Worm (Caenorhabditis elegans) whole organism, L4 larva: ENCODE measurements around the gene dao-2.

Source experiments
- F44E2.7 ChIP-seq: fragments of 200-800 bp; sonication (Bioruptor generic); IDR thresholded peaks from 2 replicates; pipeline ENCODE4 v2.1.2; 2022; ENCODE audit warnings: missing genetic modification characterization, missing compliant biosample characterization
- Y105C5A.15 ChIP-seq: fragments of 200-800 bp; sonication (Bioruptor generic); IDR thresholded peaks from 2 replicates; pipeline ENCODE4 v1.3.6; 2022; ENCODE audit warnings: missing genetic modification characterization, missing compliant biosample characterization
- Y5F2A.4 ChIP-seq: fragments of 200-800 bp; sonication (Bioruptor generic); optimal IDR thresholded peaks from 2 replicates; lab custom pipeline; 2018; ENCODE audit warnings: mild to moderate bottlenecking, missing genetic modification characterization, missing compliant biosample characterization
- aha-1 ChIP-seq: fragments of 150-350 bp; peaks from one replicate; lab custom pipeline; 2014; ENCODE audit warnings: missing biosample characterization, missing genetic modification characterization
- aly-2 ChIP-seq: sonication (generic microtip); optimal IDR thresholded peaks from 2 replicates; lab custom pipeline; 2018; ENCODE audit warnings: missing biosample characterization, missing genetic modification characterization
- ceh-44 ChIP-seq: fragments of 200-800 bp; sonication (Bioruptor generic); IDR thresholded peaks from 2 replicates; pipeline ENCODE4 v1.3.6; 2022; ENCODE audit warnings: missing genetic modification reagents, missing genetic modification characterization, missing compliant biosample characterization
- ceh-82 ChIP-seq: sonication (generic microtip); optimal IDR thresholded peaks from 2 replicates; lab custom pipeline; 2017; ENCODE audit warnings: missing biosample characterization, missing genetic modification characterization
- daf-16 ChIP-seq, 3 experiments: sonication (generic microtip); optimal IDR thresholded peaks; 2 replicates each; lab custom pipeline; 2016 to 2017; ENCODE audit warnings: missing genetic modification characterization in 3 of 3, missing genetic modification reagents in 3 of 3, mild to moderate bottlenecking in 2 of 3, missing compliant biosample characterization in 2 of 3, missing biosample characterization in 1 of 3, moderate library complexity in 1 of 3
- dmd-6 ChIP-seq: fragments of 200-800 bp; sonication (Bioruptor generic); IDR thresholded peaks from 2 replicates; pipeline ENCODE4 v1.3.6; 2022; ENCODE audit warnings: missing genetic modification reagents, missing genetic modification characterization, missing compliant biosample characterization
- dmd-9 ChIP-seq: fragments of 200-800 bp; sonication (Bioruptor generic); IDR thresholded peaks from 2 replicates; pipeline ENCODE4 v1.3.6; 2022; ENCODE audit warnings: missing genetic modification reagents, missing genetic modification characterization, missing compliant biosample characterization
- dpl-1 ChIP-seq: fragments of 150-350 bp; optimal IDR thresholded peaks from 2 replicates; lab custom pipeline; 2014; ENCODE audit warnings: missing biosample characterization, missing genetic modification reagents, missing genetic modification characterization
- dve-1 ChIP-seq: sonication (generic microtip); optimal IDR thresholded peaks from 2 replicates; lab custom pipeline; 2017; ENCODE audit warnings: antibody characterized with exemption, mild to moderate bottlenecking, missing genetic modification characterization, missing compliant biosample characterization; ENCODE audit not compliant: insufficient read depth
- egl-27 ChIP-seq: sonication (generic microtip); optimal IDR thresholded peaks from 3 replicates; lab custom pipeline; 2017; ENCODE audit warnings: missing biosample characterization, missing genetic modification reagents, missing genetic modification characterization
- egl-43 ChIP-seq: fragments of 200-800 bp; sonication (Bioruptor generic); IDR thresholded peaks from 2 replicates; pipeline ENCODE4 v1.3.6; 2022; ENCODE audit warnings: missing genetic modification reagents, missing genetic modification characterization, missing compliant biosample characterization
- hif-1 ChIP-seq, 2 experiments: sonication (generic microtip); optimal IDR thresholded peaks; 2 replicates each; lab custom pipeline; 2016 to 2017; ENCODE audit warnings: missing compliant biosample characterization in 2 of 2, missing genetic modification characterization in 2 of 2, missing genetic modification reagents in 2 of 2, missing genotype in 2 of 2, mild to moderate bottlenecking in 1 of 2
- hlh-11 ChIP-seq: fragments of 200-800 bp; sonication (Bioruptor generic); optimal IDR thresholded peaks from 2 replicates; lab custom pipeline; 2018; ENCODE audit warnings: mild to moderate bottlenecking, missing genetic modification characterization, missing compliant biosample characterization
- hlh-30 ChIP-seq: sonication (generic microtip); optimal IDR thresholded peaks from 2 replicates; lab custom pipeline; 2017; ENCODE audit warnings: antibody characterized with exemption, mild to moderate bottlenecking, missing genetic modification characterization, missing compliant biosample characterization; ENCODE audit not compliant: insufficient read depth
- lin-39 ChIP-seq: fragments of 150-350 bp; optimal IDR thresholded peaks from 2 replicates; lab custom pipeline; 2014; ENCODE audit warnings: missing biosample characterization, missing genetic modification reagents, missing genetic modification characterization
- madf-5 ChIP-seq, 2 experiments: fragments of 200-800 bp; sonication (Bioruptor generic); IDR thresholded peaks; 2 replicates each; pipeline ENCODE4 v1.3.6; 2022; ENCODE audit warnings: missing compliant biosample characterization in 2 of 2, missing genetic modification characterization in 2 of 2
- mdl-1 ChIP-seq, 2 experiments: fragments of 150-350 bp in 1 of 2; sonication (generic microtip) in 1 of 2; optimal IDR thresholded peaks; 2 replicates each; lab custom pipeline; 2014 to 2017; ENCODE audit warnings: missing biosample characterization in 2 of 2, missing genetic modification characterization in 2 of 2
- mdt-29 ChIP-seq: fragments of 200-800 bp; sonication (Bioruptor generic); IDR thresholded peaks from 2 replicates; pipeline ENCODE4 v1.3.6; 2022; ENCODE audit warnings: missing genetic modification reagents, missing genetic modification characterization, missing compliant biosample characterization
- mep-1 ChIP-seq: fragments of 150-350 bp; sonication (generic microtip); optimal IDR thresholded peaks from 3 replicates; lab custom pipeline; 2014; ENCODE audit warnings: missing biosample characterization, missing genetic modification characterization
- mxl-2 ChIP-seq: fragments of 200-800 bp; sonication (Bioruptor generic); conservative IDR thresholded peaks from 2 replicates; pipeline ENCODE4 v1.3.6; 2022; ENCODE audit warnings: missing genetic modification reagents, missing genetic modification characterization, missing compliant biosample characterization
- nhr-102 ChIP-seq: sonication (generic microtip); optimal IDR thresholded peaks from 2 replicates; lab custom pipeline; 2016; ENCODE audit warnings: mild to moderate bottlenecking, missing genetic modification characterization, moderate library complexity, missing compliant biosample characterization
- nhr-28 ChIP-seq: fragments of 150-350 bp; optimal IDR thresholded peaks from 2 replicates; lab custom pipeline; 2014; ENCODE audit warnings: missing biosample characterization, missing genetic modification characterization
- nhr-6 ChIP-seq: fragments of 150-350 bp; optimal IDR thresholded peaks from 2 replicates; lab custom pipeline; 2014; ENCODE audit warnings: missing biosample characterization, missing genetic modification characterization
- rbr-2 ChIP-seq: sonication (generic microtip); optimal IDR thresholded peaks from 2 replicates; lab custom pipeline; 2016; ENCODE audit warnings: missing genotype, missing genetic modification characterization, missing compliant biosample characterization
- saeg-2 ChIP-seq: fragments of 200-800 bp; sonication (Bioruptor generic); IDR thresholded peaks from 2 replicates; pipeline ENCODE4 v1.3.6; 2022; ENCODE audit warnings: missing genetic modification reagents, missing genetic modification characterization, missing compliant biosample characterization
- snpc-4 ChIP-seq: fragments of 150-350 bp; optimal IDR thresholded peaks from 2 replicates; lab custom pipeline; 2014; ENCODE audit warnings: missing biosample characterization, missing genetic modification characterization
- unc-62 ChIP-seq, 3 experiments: fragments of 150-350 bp in 1 of 3; sonication (generic microtip); optimal IDR thresholded peaks in 2 of 3; peaks in 1 of 3; 1 replicate in 1 of 3; 2 replicates in 2 of 3; lab custom pipeline; 2014 to 2017; ENCODE audit warnings: missing biosample characterization in 3 of 3, missing genetic modification characterization in 3 of 3, missing genetic modification reagents in 3 of 3, missing genotype in 1 of 3
- vab-7 ChIP-seq: fragments of 200-800 bp; sonication (Bioruptor generic); IDR thresholded peaks from 2 replicates; pipeline ENCODE4 v1.3.6; 2022; ENCODE audit warnings: missing genetic modification reagents, missing genetic modification characterization, missing compliant biosample characterization
- zag-1 ChIP-seq: fragments of 150-350 bp; optimal IDR thresholded peaks from 2 replicates; lab custom pipeline; 2014; ENCODE audit warnings: missing biosample characterization, missing genetic modification characterization
- zfp-2 ChIP-seq: sonication (generic microtip); optimal IDR thresholded peaks from 2 replicates; lab custom pipeline; 2016; ENCODE audit warnings: mild to moderate bottlenecking, missing genetic modification characterization, missing compliant biosample characterization
- zip-2 ChIP-seq: fragments of 150-350 bp; optimal IDR thresholded peaks from 2 replicates; lab custom pipeline; 2014; ENCODE audit warnings: missing biosample characterization, missing genetic modification characterization

Gene dao-2

DNA sequence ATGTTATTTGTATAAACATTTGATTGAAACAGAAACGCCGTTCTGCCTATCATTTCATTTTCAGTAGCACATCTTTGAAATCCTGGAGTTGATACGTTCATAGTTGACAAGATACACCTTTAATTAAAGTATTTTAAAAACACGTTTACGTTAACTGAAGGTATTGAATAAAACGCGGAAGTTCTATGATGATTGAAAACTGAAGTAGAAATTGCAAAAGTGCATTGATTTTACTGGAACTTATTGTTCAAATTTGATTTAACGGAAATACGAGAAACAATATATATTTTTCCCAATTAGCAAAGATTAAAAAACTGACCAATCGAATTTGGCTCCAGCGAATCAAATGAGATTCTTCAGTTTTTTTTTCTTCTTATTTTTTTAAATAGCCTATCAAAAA, 19.2 kb upstream of the dao-2 start, which contains the start of gene sra-34:
sra-34 (minus strand) TSS at position 101 of the 400 bp plus-strand sequence.
- TF ChIP-seq aha-1 (tag; lab: Kevin White, UChicago) (peak; percentile 54), ceh-44 (GFP tag; lab: Robert Waterston, UW) (no peak)

DNA sequence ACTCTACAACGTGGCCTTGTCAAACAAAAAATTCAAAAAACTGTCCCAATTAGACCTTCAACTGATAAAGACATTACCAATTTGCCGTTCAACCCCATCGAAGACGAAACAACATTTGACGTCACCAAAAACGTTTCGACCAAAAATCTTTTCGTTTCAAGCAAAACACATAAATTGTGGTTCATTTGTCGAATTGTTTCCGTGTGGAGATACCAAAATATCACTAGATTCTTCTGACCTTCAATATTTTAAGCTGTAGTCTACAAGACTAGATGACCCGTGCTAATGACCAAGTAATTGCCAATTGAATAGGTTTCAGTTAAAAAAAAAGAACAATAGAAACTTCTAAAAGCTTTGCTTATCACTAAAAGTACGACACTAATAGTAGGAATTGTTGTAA, 14.3 kb upstream of the dao-2 start:
- peak in 1 of 2 experiments; percentile 30 for TF ChIP-seq unc-62 (GFP tag; optimal IDR thresholded peaks at IDR 0.05 in 1 of 2; lab: Kevin White, UChicago)
- no peak for TF ChIP-seq unc-62 (tag; optimal IDR thresholded peaks at IDR 0.05; lab: Kevin White, UChicago)
- no peak for TF ChIP-seq mep-1
- no peak for TF ChIP-seq F44E2.7 (GFP tag; lab: Robert Waterston, UW)
- no peak for TF ChIP-seq egl-27
- no peak for TF ChIP-seq mdt-29 (GFP tag; lab: Robert Waterston, UW)
- TF ChIP-seq saeg-2 (GFP tag; lab: Robert Waterston, UW): no peak
- no peak for TF ChIP-seq snpc-4 (tag; lab: Kevin White, UChicago)
- no peak for TF ChIP-seq lin-39
- no peak for TF ChIP-seq zag-1 (tag; lab: Kevin White, UChicago)
- peak; percentile 7 for TF ChIP-seq nhr-28 (tag; lab: Kevin White, UChicago)

DNA sequence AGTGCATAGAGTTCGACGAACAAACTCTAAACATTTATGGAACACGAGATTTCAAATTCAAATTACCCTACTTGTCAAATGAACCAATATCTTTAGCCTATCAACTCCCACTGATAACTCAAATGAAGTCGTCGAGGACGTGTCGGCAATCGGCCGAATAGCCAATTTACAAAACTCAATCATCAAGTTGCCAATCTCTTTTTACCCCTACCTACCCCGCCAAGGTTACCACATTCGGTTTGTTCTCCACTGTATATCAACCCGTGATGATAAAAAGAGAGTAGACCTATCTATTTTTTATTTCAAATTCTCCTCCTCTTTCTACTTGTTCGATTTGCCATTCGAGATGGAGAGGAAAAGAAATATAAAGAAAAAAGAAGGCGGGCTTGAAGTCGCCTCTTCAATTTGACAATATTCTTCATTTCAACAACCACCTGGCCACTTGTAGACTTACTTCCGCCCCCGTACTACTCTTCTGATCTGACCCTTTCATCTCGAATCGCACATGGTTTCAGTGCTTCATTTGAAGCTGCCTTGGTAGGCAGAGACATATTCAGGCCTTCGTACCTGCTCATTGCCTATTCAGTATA, 12.7 kb upstream of the dao-2 start:
- TF ChIP-seq F44E2.7 (GFP tag; lab: Robert Waterston, UW): no peak
- peak; percentile 18 for TF ChIP-seq hlh-30 (tag; lab: Kevin White, UChicago)

DNA sequence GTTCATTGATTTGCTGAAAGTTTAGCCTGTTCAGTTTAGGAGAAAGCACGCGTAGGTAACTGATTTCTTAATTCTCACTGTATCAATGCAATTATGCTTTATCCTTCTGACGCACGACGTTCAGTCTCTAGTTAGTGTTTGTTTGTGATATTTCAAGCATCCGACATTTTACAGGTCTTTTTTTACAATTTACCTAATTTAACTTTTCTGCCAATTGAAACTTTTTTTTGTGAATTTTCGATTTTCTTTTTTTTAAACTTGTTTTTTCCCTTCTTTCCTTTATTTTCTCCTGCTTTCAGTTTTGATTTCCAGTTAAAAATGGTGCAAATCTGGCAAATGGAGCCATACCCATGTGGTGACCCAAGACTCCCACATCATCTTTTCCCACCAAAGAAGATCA, 12.0 kb upstream of the dao-2 start, which contains the start of gene K07E1.1:
K07E1.1 (plus strand) TSS at position 301 of the 400 bp plus-strand sequence.
- TF ChIP-seq nhr-102 (no peak), nhr-6 (tag; lab: Kevin White, UChicago) (no peak), madf-5 (GFP tag; IDR thresholded peaks at IDR 0.05; lab: Robert Waterston, UW) (no peak), zfp-2 (no peak)

DNA sequence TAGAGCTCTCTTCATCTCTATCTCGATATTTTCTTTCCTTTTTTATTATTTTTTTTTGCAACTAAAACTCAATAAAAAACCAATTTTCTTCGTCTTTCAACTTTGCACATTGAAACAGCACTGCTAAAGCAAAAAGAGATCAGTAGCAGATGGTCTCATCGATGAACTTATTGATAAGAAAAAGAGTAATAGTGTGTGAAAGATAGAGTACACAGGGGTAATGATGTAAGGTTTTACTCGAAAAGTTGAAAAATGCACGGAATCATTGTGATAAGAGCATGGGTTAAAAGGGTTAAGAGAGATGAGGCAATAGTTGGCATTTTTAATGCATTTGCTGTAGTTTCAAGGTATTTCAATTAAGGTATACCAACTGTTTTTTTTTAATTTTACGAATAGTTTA, 10.7 kb upstream of the dao-2 start:
- TF ChIP-seq Y105C5A.15 (GFP tag; lab: Robert Waterston, UW): no peak
- TF ChIP-seq egl-43 (GFP tag; lab: Robert Waterston, UW): no peak
- peak in 1 of 2 experiments; percentile 56 for TF ChIP-seq hif-1 (tag; optimal IDR thresholded peaks at IDR 0.05; lab: Kevin White, UChicago)
- peak; percentile 48 for TF ChIP-seq dve-1 (tag; lab: Kevin White, UChicago)
- peak; percentile 32; the same call in 1 of the 2 replicates for TF ChIP-seq dmd-6 (GFP tag; lab: Robert Waterston, UW)
- TF ChIP-seq daf-16 (GFP tag; optimal IDR thresholded peaks at IDR 0.05; lab: Kevin White, UChicago): no peak
- TF ChIP-seq daf-16 (tag; optimal IDR thresholded peaks at IDR 0.05; lab: Kevin White, UChicago): peak; percentile 43
- no peak for TF ChIP-seq zip-2
- peak; percentile 13 for TF ChIP-seq hlh-11 (tag; lab: Kevin White, UChicago)
- no peak for TF ChIP-seq ceh-82 (tag; lab: Kevin White, UChicago)
- TF ChIP-seq aly-2: no peak
- no peak for TF ChIP-seq vab-7
- no peak for TF ChIP-seq rbr-2
- TF ChIP-seq mdl-1 (tag; optimal IDR thresholded peaks at IDR 0.05; lab: Kevin White, UChicago): peak in 1 of 2 experiments; percentile 3
- TF ChIP-seq, all 104 proteins: peak for 6

DNA sequence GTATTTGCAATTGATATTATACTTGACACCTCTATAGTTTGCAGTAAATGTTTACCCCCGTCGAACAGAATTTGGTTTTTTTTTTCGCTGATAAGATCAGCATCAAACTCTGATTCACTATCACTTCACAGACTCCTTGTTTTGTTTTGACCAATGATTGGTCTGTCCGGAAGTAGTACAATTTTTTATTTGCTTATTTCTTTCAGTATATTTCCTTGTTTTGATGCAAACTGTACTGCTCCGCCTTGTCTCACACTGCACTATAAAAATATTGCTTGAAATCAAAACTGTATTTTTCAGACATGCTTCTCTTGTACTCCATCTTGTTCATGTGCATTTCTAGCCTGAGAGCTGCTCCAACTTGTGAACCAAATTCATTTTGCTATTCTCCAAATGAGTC, 5.3 kb upstream of the dao-2 start, which contains the start of gene M03A1.3:
M03A1.3 (plus strand) TSS at position 301 of the 400 bp plus-strand sequence.
- TF ChIP-seq mxl-2 (GFP tag; lab: Robert Waterston, UW) (no peak), hif-1 (tag; optimal IDR thresholded peaks at IDR 0.05; lab: Kevin White, UChicago) (no peak), dpl-1 (GFP tag; lab: Kevin White, UChicago) (no peak), dmd-9 (no peak), Y5F2A.4 (GFP tag; lab: Kevin White, UChicago) (no peak), mdt-29 (GFP tag; lab: Robert Waterston, UW) (no peak), nhr-102 (no peak), dve-1 (tag; lab: Kevin White, UChicago) (no peak), daf-16 (GFP tag; optimal IDR thresholded peaks at IDR 0.05; lab: Kevin White, UChicago) (no peak), daf-16 (tag; optimal IDR thresholded peaks at IDR 0.05; lab: Kevin White, UChicago) (peak; percentile 29), hlh-11 (tag; lab: Kevin White, UChicago) (no peak), unc-62 (GFP tag; optimal IDR thresholded peaks at IDR 0.05 in 1 of 2; lab: Kevin White, UChicago) (peak in 1 of 2 experiments; percentile 78), unc-62 (tag; optimal IDR thresholded peaks at IDR 0.05; lab: Kevin White, UChicago) (no peak)
